Fruit fly (Drosophila melanogaster) whole organism, embryonic: Measurements from ENCODE around the gene CG14718.

ENCODE experiments used
- CG10321 ChIP-seq: fragments of 200-800 bp; sonication (Bioruptor generic); IDR thresholded peaks from 2 replicates; pipeline ENCODE4 v1.3.6; 2022; ENCODE audit warnings: missing biosample characterization, missing genetic modification characterization
- CG11504 ChIP-seq: fragments of 200-800 bp; sonication (Bioruptor generic); optimal IDR thresholded peaks from 3 replicates; lab custom pipeline; 2019; ENCODE audit warnings: missing biosample characterization, mild to moderate bottlenecking, missing genetic modification characterization, moderate library complexity
- CG13287 ChIP-seq: fragments of 200-800 bp; sonication (Bioruptor generic); IDR thresholded peaks from 2 replicates; pipeline ENCODE4 v1.3.6; 2022; ENCODE audit warnings: missing biosample characterization, missing genetic modification characterization; ENCODE audit not compliant: partially characterized antibody
- CG13424 ChIP-seq: fragments of 200-800 bp; sonication (Bioruptor generic); optimal IDR thresholded peaks from 2 replicates; lab custom pipeline; 2019; ENCODE audit warnings: missing biosample characterization, mild to moderate bottlenecking, missing genetic modification characterization, moderate library complexity
- CG14014 ChIP-seq: fragments of 200-800 bp; sonication (Bioruptor generic); IDR thresholded peaks from 2 replicates; pipeline ENCODE4 v1.3.6; 2022; ENCODE audit warnings: missing biosample characterization, missing genetic modification characterization
- CG14860 ChIP-seq: fragments of 200-800 bp; sonication (Bioruptor generic); IDR thresholded peaks from 3 replicates; pipeline ENCODE4 v1.3.6; 2022; ENCODE audit warnings: missing biosample characterization, missing genetic modification characterization; ENCODE audit not compliant: partially characterized antibody
- CG15073 ChIP-seq: fragments of 200-800 bp; sonication (Bioruptor generic); optimal IDR thresholded peaks from 2 replicates; lab custom pipeline; 2016; ENCODE audit warnings: missing biosample characterization, missing genetic modification characterization
- CG15514 ChIP-seq: fragments of 200-800 bp; sonication (Bioruptor generic); optimal IDR thresholded peaks from 3 replicates; lab custom pipeline; 2017; ENCODE audit warnings: missing biosample characterization, missing genetic modification characterization, mild to moderate bottlenecking, moderate library complexity, missing genetic modification reagents
- CG1603 ChIP-seq: fragments of 200-800 bp; sonication (Bioruptor generic); optimal IDR thresholded peaks from 2 replicates; lab custom pipeline; 2019; ENCODE audit warnings: missing biosample characterization, mild to moderate bottlenecking, missing genetic modification characterization, moderate library complexity
- CG16779 ChIP-seq: fragments of 200-800 bp; sonication (Bioruptor generic); IDR thresholded peaks from 2 replicates; pipeline ENCODE4 v1.3.6; 2022; ENCODE audit warnings: missing biosample characterization, missing genetic modification characterization
- CG17186 ChIP-seq: fragments of 200-800 bp; sonication (Bioruptor generic); optimal IDR thresholded peaks from 3 replicates; lab custom pipeline; 2017; ENCODE audit warnings: missing biosample characterization, missing genetic modification reagents, missing genetic modification characterization
- CG17829 ChIP-seq: fragments of 200-800 bp; optimal IDR thresholded peaks from 2 replicates; lab custom pipeline; 2019; ENCODE audit warnings: missing biosample characterization, mild to moderate bottlenecking, missing genetic modification characterization, moderate library complexity
- CG18011 ChIP-seq: fragments of 200-800 bp; sonication (Bioruptor generic); optimal IDR thresholded peaks from 2 replicates; lab custom pipeline; 2017; ENCODE audit warnings: missing biosample characterization, missing genetic modification characterization, mild to moderate bottlenecking, moderate library complexity, missing genotype
- CG18619 ChIP-seq: fragments of 200-800 bp; sonication (Bioruptor generic); optimal IDR thresholded peaks from 3 replicates; lab custom pipeline; 2017; ENCODE audit warnings: missing biosample characterization, mild to moderate bottlenecking, missing genetic modification characterization
- CG2116 ChIP-seq: fragments of 200-800 bp; sonication (Bioruptor generic); optimal IDR thresholded peaks from 3 replicates; lab custom pipeline; 2018; ENCODE audit warnings: missing biosample characterization, mild to moderate bottlenecking, missing genetic modification characterization
- CG32532 ChIP-seq: fragments of 200-800 bp; sonication (Bioruptor generic); IDR thresholded peaks from 2 replicates; pipeline ENCODE4 v1.3.6; 2022; ENCODE audit warnings: missing biosample characterization, missing genetic modification characterization
- CG33557 ChIP-seq: fragments of 200-800 bp; sonication (Bioruptor generic); optimal IDR thresholded peaks from 2 replicates; lab custom pipeline; 2019; ENCODE audit warnings: missing biosample characterization, mild to moderate bottlenecking, missing genetic modification characterization, moderate library complexity
- CG43689 ChIP-seq: fragments of 200-800 bp; sonication (Bioruptor generic); IDR thresholded peaks from 2 replicates; pipeline ENCODE4 v1.3.6; 2022; ENCODE audit warnings: missing biosample characterization, missing genetic modification characterization
- CG4730 ChIP-seq: fragments of 200-800 bp; sonication (Bioruptor generic); IDR thresholded peaks from 2 replicates; pipeline ENCODE4 v1.3.6; 2022; ENCODE audit warnings: missing biosample characterization, missing genetic modification characterization
- CG6683 ChIP-seq: fragments of 200-800 bp; sonication (Bioruptor generic); optimal IDR thresholded peaks from 2 replicates; lab custom pipeline; 2017; ENCODE audit warnings: missing biosample characterization, mild to moderate bottlenecking, missing genetic modification characterization, missing genetic modification reagents
- CG7357 ChIP-seq: fragments of 200-800 bp; sonication (Bioruptor generic); IDR thresholded peaks from 3 replicates; pipeline ENCODE4 v1.3.6; 2022; ENCODE audit warnings: missing biosample characterization, missing genetic modification characterization
- CG8281 ChIP-seq: fragments of 200-800 bp; sonication (Bioruptor generic); optimal IDR thresholded peaks from 2 replicates; lab custom pipeline; 2018; ENCODE audit warnings: missing biosample characterization, mild to moderate bottlenecking, missing genetic modification characterization, moderate library complexity
- CG8290 ChIP-seq, 3 experiments: fragments of 200-800 bp; sonication (Bioruptor generic); optimal IDR thresholded peaks; 2 replicates each; lab custom pipeline; 2016 to 2019; ENCODE audit warnings: missing biosample characterization in 3 of 3, missing genetic modification characterization in 3 of 3, mild to moderate bottlenecking in 2 of 3, moderate library complexity in 1 of 3
- CG9797 ChIP-seq: fragments of 200-800 bp; sonication (Bioruptor generic); optimal IDR thresholded peaks from 3 replicates; lab custom pipeline; 2018; ENCODE audit warnings: missing biosample characterization, mild to moderate bottlenecking, missing genetic modification characterization
- GATAe ChIP-seq: fragments of 200-800 bp; sonication (Bioruptor generic); conservative IDR thresholded peaks from 2 replicates; pipeline ENCODE4 v1.3.6; 2022; ENCODE audit warnings: missing biosample characterization, missing genetic modification characterization
- Hey ChIP-seq: fragments of 200-800 bp; sonication (Bioruptor generic); optimal IDR thresholded peaks from 3 replicates; lab custom pipeline; 2018; ENCODE audit warnings: missing biosample characterization, mild to moderate bottlenecking, missing genetic modification characterization
- Hmx ChIP-seq: fragments of 200-800 bp; sonication (Bioruptor generic); optimal IDR thresholded peaks from 2 replicates; lab custom pipeline; 2016; ENCODE audit warnings: missing biosample characterization, missing genetic modification characterization
- Max ChIP-seq: fragments of 200-800 bp; sonication (Bioruptor generic); optimal IDR thresholded peaks from 2 replicates; lab custom pipeline; 2016; ENCODE audit warnings: missing biosample characterization, mild to moderate bottlenecking, missing genetic modification characterization
- Meics ChIP-seq: fragments of 200-800 bp; sonication (Bioruptor generic); optimal IDR thresholded peaks from 2 replicates; lab custom pipeline; 2017; ENCODE audit warnings: missing biosample characterization, mild to moderate bottlenecking, missing genetic modification characterization
- Nf-YB ChIP-seq: fragments of 200-800 bp; sonication (Bioruptor generic); optimal IDR thresholded peaks from 3 replicates; lab custom pipeline; 2019; ENCODE audit warnings: missing biosample characterization, mild to moderate bottlenecking, missing genetic modification characterization, moderate library complexity
- Side ChIP-seq: fragments of 200-800 bp; sonication (Bioruptor generic); optimal IDR thresholded peaks from 2 replicates; lab custom pipeline; 2016; ENCODE audit warnings: missing biosample characterization, missing genetic modification characterization
- Trl ChIP-seq, 3 experiments: fragments of >200 bp in 2 of 3; fragments of 200-800 bp in 1 of 3; sonication (Bioruptor generic) in 1 of 3; optimal IDR thresholded peaks; 2 replicates in 1 of 3; 3 replicates in 2 of 3; lab custom pipeline; 2016 to 2017; ENCODE audit warnings: missing biosample characterization in 1 of 3, missing genetic modification characterization in 1 of 3
- ap ChIP-seq: fragments of 200-800 bp; sonication (Bioruptor generic); IDR thresholded peaks from 2 replicates; pipeline ENCODE4 v1.3.6; 2022; ENCODE audit warnings: missing biosample characterization, missing genetic modification characterization
- bab2 ChIP-seq: fragments of 200-800 bp; sonication (Bioruptor generic); optimal IDR thresholded peaks from 2 replicates; lab custom pipeline; 2016; ENCODE audit warnings: missing biosample characterization, missing genetic modification characterization
- fd102C ChIP-seq: fragments of 200-800 bp; sonication (Bioruptor generic); optimal IDR thresholded peaks from 2 replicates; lab custom pipeline; 2018; ENCODE audit warnings: missing biosample characterization, mild to moderate bottlenecking, missing genetic modification characterization, moderate library complexity
- fd96Cb ChIP-seq: fragments of 200-800 bp; sonication (Bioruptor generic); optimal IDR thresholded peaks from 2 replicates; lab custom pipeline; 2018; ENCODE audit warnings: missing biosample characterization, mild to moderate bottlenecking, missing genetic modification characterization, moderate library complexity
- fu2 ChIP-seq: fragments of 200-800 bp; sonication (Bioruptor generic); optimal IDR thresholded peaks from 2 replicates; lab custom pipeline; 2016; ENCODE audit warnings: missing biosample characterization, missing genetic modification characterization
- gcm ChIP-seq: fragments of 200-800 bp; sonication (Bioruptor generic); optimal IDR thresholded peaks from 2 replicates; lab custom pipeline; 2019; ENCODE audit warnings: missing biosample characterization, mild to moderate bottlenecking, missing genetic modification characterization, moderate library complexity
- gfzf ChIP-seq: fragments of 200-800 bp; sonication (Bioruptor generic); optimal IDR thresholded peaks from 2 replicates; lab custom pipeline; 2016; ENCODE audit warnings: missing biosample characterization, mild to moderate bottlenecking, missing genetic modification characterization, moderate library complexity
- insv ChIP-seq, 2 experiments: fragments of 200-800 bp; sonication (Bioruptor generic); optimal IDR thresholded peaks; 3 replicates each; lab custom pipeline; 2016 to 2018; ENCODE audit warnings: missing biosample characterization in 2 of 2, missing genetic modification characterization in 2 of 2
- kni ChIP-seq: fragments of 200-800 bp; sonication (Bioruptor generic); optimal IDR thresholded peaks from 3 replicates; lab custom pipeline; 2017; ENCODE audit warnings: mild to moderate bottlenecking, missing biosample characterization, missing genetic modification reagents, missing genetic modification characterization
- lmd ChIP-seq: fragments of 200-800 bp; sonication (Bioruptor generic); IDR thresholded peaks from 2 replicates; pipeline ENCODE4 v1.3.6; 2022; ENCODE audit warnings: missing biosample characterization, missing genetic modification characterization
- lov ChIP-seq, 2 experiments: fragments of 200-800 bp in 1 of 2; fragments of >200 bp in 1 of 2; sonication (Bioruptor generic) in 1 of 2; IDR thresholded peaks in 1 of 2; optimal IDR thresholded peaks in 1 of 2; 2 replicates in 1 of 2; 3 replicates in 1 of 2; pipeline versions ENCODE4 v1.3.6 to Lab custom; 2017 to 2022; ENCODE audit warnings: missing biosample characterization in 1 of 2, missing genetic modification characterization in 1 of 2
- mirr ChIP-seq: fragments of 200-800 bp; sonication (Bioruptor generic); optimal IDR thresholded peaks from 3 replicates; lab custom pipeline; 2018; ENCODE audit warnings: missing biosample characterization, mild to moderate bottlenecking, missing genetic modification characterization
- salm ChIP-seq: fragments of 200-800 bp; sonication (Bioruptor generic); optimal IDR thresholded peaks from 2 replicates; lab custom pipeline; 2018; ENCODE audit warnings: missing biosample characterization, mild to moderate bottlenecking, missing genetic modification characterization
- sens-2 ChIP-seq: fragments of 200-800 bp; sonication (Bioruptor generic); IDR thresholded peaks from 2 replicates; pipeline ENCODE4 v1.3.6; 2022; ENCODE audit warnings: missing biosample characterization, missing genetic modification characterization
- tgo ChIP-seq: fragments of 200-800 bp; sonication (Bioruptor generic); IDR thresholded peaks from 3 replicates; pipeline ENCODE4 v1.3.6; 2022; ENCODE audit warnings: missing biosample characterization, missing genetic modification characterization
- tup ChIP-seq: fragments of 200-800 bp; sonication (Bioruptor generic); optimal IDR thresholded peaks from 2 replicates; lab custom pipeline; 2016; ENCODE audit warnings: missing biosample characterization, mild to moderate bottlenecking, missing genetic modification characterization, moderate library complexity
- vnd ChIP-seq: fragments of 200-800 bp; sonication (Bioruptor generic); IDR thresholded peaks from 3 replicates; pipeline ENCODE4 v1.3.6; 2022; ENCODE audit warnings: missing biosample characterization, missing genetic modification characterization; ENCODE audit not compliant: partially characterized antibody
- yki ChIP-seq: fragments of >200 bp; optimal IDR thresholded peaks from 3 replicates; lab custom pipeline; 2018

CG14718 gene

DNA sequence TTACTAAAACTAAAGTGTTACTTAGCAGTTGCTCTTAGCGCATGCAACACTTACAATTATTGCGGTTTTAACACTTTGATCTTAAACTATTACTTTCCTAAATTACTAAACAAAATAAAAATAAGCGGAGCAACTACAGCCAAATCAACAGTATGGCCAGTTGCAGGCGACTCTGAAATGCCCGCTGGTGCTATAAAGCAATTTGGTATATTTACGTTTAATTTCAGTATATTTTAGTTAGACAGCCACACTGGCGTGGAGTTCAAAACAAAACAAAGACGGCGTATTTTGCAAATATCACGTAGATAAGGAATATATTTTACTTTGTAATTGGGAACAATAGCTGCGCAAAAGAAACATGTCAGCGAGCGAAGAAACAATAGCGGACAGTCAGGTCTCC lies 20.9 kb upstream of the CG14718 start, which contains the start of the genes Taf12 and Ho (continued):
- TF ChIP-seq Meics (no peak), CG17186 (peak; percentile 1), yki (lab: Kevin White, UChicago) (no peak), CG15514 (GFP tag; lab: Kevin White, UChicago) (peak; percentile 55), fd102C (GFP tag; lab: Kevin White, UChicago) (no peak), sens-2 (GFP tag; lab: Robert Waterston, UW) (no peak), CG4730 (GFP tag; lab: Robert Waterston, UW) (no peak), ap (no peak), bab2 (GFP tag; lab: Kevin White, UChicago) (no peak), CG14860 (GFP tag; lab: Robert Waterston, UW) (no peak), Side (no peak), fu2 (GFP tag; lab: Kevin White, UChicago) (no peak), Hey (tag; lab: Kevin White, UChicago) (no peak), lov (optimal IDR thresholded peaks at IDR 0.05; lab: Kevin White, UChicago) (no peak), lov (GFP tag; IDR thresholded peaks at IDR 0.05; lab: Robert Waterston, UW) (no peak), Hmx (GFP tag; lab: Kevin White, UChicago) (no peak), CG11504 (tag; lab: Kevin White, UChicago) (peak; percentile 31), gcm (GFP tag; lab: Kevin White, UChicago) (no peak), CG1603 (tag; lab: Kevin White, UChicago) (peak; percentile 59), salm (tag; lab: Kevin White, UChicago) (no peak), CG8281 (tag; lab: Kevin White, UChicago) (no peak), fd96Cb (tag; lab: Kevin White, UChicago) (no peak), vnd (GFP tag; lab: Robert Waterston, UW) (no peak), lmd (no peak), Trl (optimal IDR thresholded peaks at IDR 0.05; lab: Kevin White, UChicago) (no peak), Trl (GFP tag; optimal IDR thresholded peaks at IDR 0.05; lab: Kevin White, UChicago) (no peak), CG18619 (GFP tag; lab: Kevin White, UChicago) (no peak), Max (GFP tag; lab: Kevin White, UChicago) (no peak), CG6683 (no peak), CG43689 (GFP tag; lab: Robert Waterston, UW) (no peak), kni (GFP tag; lab: Kevin White, UChicago) (no peak), tup (no peak), tgo (GFP tag; lab: Robert Waterston, UW) (no peak), CG10321 (GFP tag; lab: Robert Waterston, UW) (no peak), CG16779 (GFP tag; lab: Robert Waterston, UW) (no peak), CG18011 (GFP tag; lab: Kevin White, UChicago) (no peak), CG33557 (no peak), gfzf (GFP tag; lab: Kevin White, UChicago) (peak; percentile 93), CG2116 (GFP tag; lab: Kevin White, UChicago) (peak; percentile 15), CG17829 (peak; percentile 42), insv (GFP tag; optimal IDR thresholded peaks at IDR 0.05; lab: Kevin White, UChicago) (no peak), CG9797 (peak; percentile 93), CG14014 (GFP tag; lab: Robert Waterston, UW) (no peak), CG13424 (tag; lab: Kevin White, UChicago) (no peak), CG8290 (GFP tag; optimal IDR thresholded peaks at IDR 0.05; lab: Kevin White, UChicago) (no peak), CG8290 (tag; optimal IDR thresholded peaks at IDR 0.05; lab: Kevin White, UChicago) (peak in 1 of 2 experiments; percentile 31), CG15073 (GFP tag; lab: Kevin White, UChicago) (no peak), Nf-YB (GFP tag; lab: Kevin White, UChicago) (no peak), CG13287 (peak; percentile 41; the same call in 1 of the 2 replicates), mirr (GFP tag; lab: Kevin White, UChicago) (no peak), CG32532 (GFP tag; lab: Robert Waterston, UW) (no peak), CG7357 (GFP tag; lab: Robert Waterston, UW) (no peak), GATAe (GFP tag; lab: Robert Waterston, UW) (no peak)
